Worm (Caenorhabditis elegans) whole organism, L1 larva: ENCODE measurements around the gene srz-11.

Experiments
- C16A3.4 ChIP-seq: fragments of 150-350 bp; optimal IDR thresholded peaks from 2 replicates; lab custom pipeline; 2014; ENCODE audit warnings: missing biosample characterization, missing genetic modification characterization
- Y116A8C.19 ChIP-seq: sonication (generic microtip); optimal IDR thresholded peaks from 2 replicates; lab custom pipeline; 2016; ENCODE audit warnings: missing compliant biosample characterization, missing genetic modification characterization, borderline replicate concordance
- aly-2 ChIP-seq: fragments of 150-350 bp; optimal IDR thresholded peaks from 2 replicates; lab custom pipeline; 2014; ENCODE audit warnings: missing biosample characterization, missing genetic modification characterization
- ama-1 ChIP-seq: fragments of 150-350 bp; optimal IDR thresholded peaks from 2 replicates; lab custom pipeline; 2014
- blmp-1 ChIP-seq: fragments of 150-350 bp; optimal IDR thresholded peaks from 2 replicates; lab custom pipeline; 2014; ENCODE audit warnings: missing biosample characterization, missing genetic modification characterization
- ceh-82 ChIP-seq, 3 experiments: fragments of 150-350 bp in 1 of 3; sonication (generic microtip) in 2 of 3; optimal IDR thresholded peaks; 2 replicates each; lab custom pipeline; 2014 to 2017; ENCODE audit warnings: missing biosample characterization in 3 of 3, missing genetic modification characterization in 3 of 3
- ceh-88 ChIP-seq: fragments of 200-800 bp; sonication (Bioruptor generic); IDR thresholded peaks from 2 replicates; pipeline ENCODE4 v1.3.6; 2022; ENCODE audit warnings: missing genetic modification characterization, missing compliant biosample characterization
- efl-1 ChIP-seq, 4 experiments: fragments of 150-350 bp; optimal IDR thresholded peaks in 3 of 4; peaks in 1 of 4; 1 replicate in 1 of 4; 2 replicates in 3 of 4; lab custom pipeline; 2014; ENCODE audit warnings: missing biosample characterization in 2 of 4, missing genetic modification characterization in 2 of 4, missing genetic modification reagents in 2 of 4
- efl-3 ChIP-seq: fragments of 200-800 bp; sonication (Bioruptor generic); optimal IDR thresholded peaks from 2 replicates; lab custom pipeline; 2018; ENCODE audit warnings: mild to moderate bottlenecking, missing genetic modification characterization, missing compliant biosample characterization
- egl-13 ChIP-seq: sonication (generic microtip); optimal IDR thresholded peaks from 2 replicates; lab custom pipeline; 2016; ENCODE audit warnings: missing genotype, missing genetic modification reagents, missing genetic modification characterization, missing compliant biosample characterization
- elt-3 ChIP-seq, 6 experiments: fragments of 150-350 bp in 1 of 6; sonication (generic microtip); optimal IDR thresholded peaks; 2 replicates each; lab custom pipeline; 2017 to 2018; ENCODE audit warnings: missing biosample characterization in 6 of 6, missing genetic modification characterization in 6 of 6, inconsistent platforms in 1 of 6
- fkh-4 ChIP-seq: sonication (generic microtip); optimal IDR thresholded peaks from 2 replicates; lab custom pipeline; 2016; ENCODE audit warnings: missing compliant biosample characterization, missing genetic modification characterization, borderline replicate concordance
- hlh-17 ChIP-seq: fragments of 200-800 bp; sonication (Bioruptor generic); optimal IDR thresholded peaks from 2 replicates; lab custom pipeline; 2018; ENCODE audit warnings: missing genetic modification characterization, mild to moderate bottlenecking, missing compliant biosample characterization, moderate library complexity, borderline replicate concordance
- hpl-2 ChIP-seq: fragments of 150-350 bp; optimal IDR thresholded peaks from 2 replicates; lab custom pipeline; 2014; ENCODE audit warnings: missing biosample characterization, missing genetic modification reagents, missing genetic modification characterization
- irx-1 ChIP-seq: sonication (generic microtip); optimal IDR thresholded peaks from 2 replicates; lab custom pipeline; 2016; ENCODE audit warnings: missing genetic modification characterization, missing compliant biosample characterization
- isw-1 ChIP-seq: fragments of 200-800 bp; sonication (Bioruptor generic); IDR thresholded peaks from 2 replicates; pipeline ENCODE4 v1.3.6; 2022; ENCODE audit warnings: missing genetic modification characterization, missing compliant biosample characterization
- lin-14 ChIP-seq: fragments of 200-800 bp; sonication (Bioruptor generic); optimal IDR thresholded peaks from 2 replicates; lab custom pipeline; 2018; ENCODE audit warnings: mild to moderate bottlenecking, missing genetic modification characterization, moderate library complexity, missing compliant biosample characterization
- lin-15B ChIP-seq: fragments of 150-350 bp; sonication (generic microtip); optimal IDR thresholded peaks from 3 replicates; lab custom pipeline; 2014; ENCODE audit warnings: missing biosample characterization, missing genetic modification characterization
- lin-35 ChIP-seq, 2 experiments: fragments of 150-350 bp; optimal IDR thresholded peaks; 2 replicates each; lab custom pipeline; 2014; ENCODE audit warnings: missing biosample characterization in 2 of 2, missing genetic modification characterization in 2 of 2, missing genetic modification reagents in 2 of 2
- lin-39 ChIP-seq: fragments of 150-350 bp; optimal IDR thresholded peaks from 2 replicates; lab custom pipeline; 2014; ENCODE audit warnings: missing biosample characterization, missing genetic modification reagents, missing genetic modification characterization
- lsy-2 ChIP-seq, 2 experiments: fragments of 150-350 bp; optimal IDR thresholded peaks; 2 replicates each; lab custom pipeline; 2014; ENCODE audit warnings: missing biosample characterization in 2 of 2, missing genetic modification characterization in 2 of 2
- mab-9 ChIP-seq: fragments of 200-800 bp; sonication (Bioruptor generic); IDR thresholded peaks from 2 replicates; pipeline ENCODE4 v1.3.6; 2022; ENCODE audit warnings: missing genetic modification reagents, missing genetic modification characterization, missing compliant biosample characterization
- nhr-12 ChIP-seq: sonication (generic microtip); optimal IDR thresholded peaks from 2 replicates; lab custom pipeline; 2017; ENCODE audit warnings: missing biosample characterization, missing genetic modification characterization
- nhr-77 ChIP-seq: fragments of 150-350 bp; optimal IDR thresholded peaks from 2 replicates; lab custom pipeline; 2014; ENCODE audit warnings: missing biosample characterization, missing genetic modification characterization
- nhr-84 ChIP-seq: sonication (generic microtip); optimal IDR thresholded peaks from 2 replicates; lab custom pipeline; 2017; ENCODE audit warnings: missing biosample characterization, missing genetic modification characterization
- nhr-85 ChIP-seq: sonication (generic microtip); peaks from one replicate; lab custom pipeline; 2016; ENCODE audit warnings: missing genetic modification characterization, inconsistent platforms, missing compliant biosample characterization
- pax-3 ChIP-seq: fragments of 200-800 bp; sonication (Bioruptor generic); optimal IDR thresholded peaks from 2 replicates; lab custom pipeline; 2018; ENCODE audit warnings: mild to moderate bottlenecking, missing genetic modification characterization, moderate library complexity, missing compliant biosample characterization
- pqm-1 ChIP-seq: sonication (generic microtip); optimal IDR thresholded peaks from 3 replicates; lab custom pipeline; 2017; ENCODE audit warnings: missing biosample characterization, missing genetic modification characterization
- snu-23 ChIP-seq: sonication (generic microtip); optimal IDR thresholded peaks from 2 replicates; lab custom pipeline; 2016; ENCODE audit warnings: missing genetic modification characterization, missing compliant biosample characterization
- sptf-1 ChIP-seq: fragments of 150-350 bp; optimal IDR thresholded peaks from 2 replicates; lab custom pipeline; 2014; ENCODE audit warnings: missing biosample characterization, missing genetic modification characterization
- swsn-7 ChIP-seq: sonication (generic microtip); optimal IDR thresholded peaks from 2 replicates; lab custom pipeline; 2016; ENCODE audit warnings: missing genetic modification characterization, missing compliant biosample characterization
- tlp-1 ChIP-seq: fragments of 150-350 bp; optimal IDR thresholded peaks from 2 replicates; lab custom pipeline; 2014; ENCODE audit warnings: missing biosample characterization, missing genetic modification characterization
- unc-30 ChIP-seq: sonication (generic microtip); optimal IDR thresholded peaks from 2 replicates; lab custom pipeline; 2017; ENCODE audit warnings: missing biosample characterization, missing genetic modification characterization
- unc-62 ChIP-seq: fragments of 150-350 bp; optimal IDR thresholded peaks from 2 replicates; lab custom pipeline; 2014; ENCODE audit warnings: missing biosample characterization, missing genetic modification reagents, missing genetic modification characterization
- unc-98 ChIP-seq: fragments of 200-800 bp; sonication (Bioruptor generic); IDR thresholded peaks from 2 replicates; pipeline ENCODE4 v1.3.6; 2022; ENCODE audit warnings: missing genetic modification characterization, missing compliant biosample characterization
- zag-1 ChIP-seq: fragments of 150-350 bp; optimal IDR thresholded peaks from 2 replicates; lab custom pipeline; 2014; ENCODE audit warnings: missing biosample characterization, missing genetic modification characterization
- zip-4 ChIP-seq: fragments of 200-800 bp; sonication (Bioruptor generic); optimal IDR thresholded peaks from 2 replicates; lab custom pipeline; 2018; ENCODE audit warnings: mild to moderate bottlenecking, missing genetic modification characterization, moderate library complexity, missing compliant biosample characterization
- ztf-11 ChIP-seq, 2 experiments: sonication (generic microtip); optimal IDR thresholded peaks; 2 replicates each; lab custom pipeline; 2016 to 2017; ENCODE audit warnings: missing genetic modification characterization in 2 of 2, missing biosample characterization in 1 of 2, missing compliant biosample characterization in 1 of 2

The srz-11 gene

ce11 chrV:15148800-15149199 lies 14.1 kb upstream of the srz-11 start, which contains the start of gene T09F5.1:
Gene T09F5.1 (plus strand): TSS chrV:15149100.
- no peak for TF ChIP-seq swsn-7 (tag; lab: Kevin White, UChicago)
- no peak for TF ChIP-seq fkh-4 (tag; lab: Kevin White, UChicago)
- no peak for TF ChIP-seq lin-35 (GFP tag; optimal IDR thresholded peaks at IDR 0.05; lab: Kevin White, UChicago)

- TF ChIP-seq aly-2 (no peak), hlh-17 (GFP tag; lab: Kevin White, UChicago) (no peak), sptf-1 (tag; lab: Kevin White, UChicago) (no peak), nhr-85 (tag; lab: Kevin White, UChicago) (no peak), pqm-1 (tag; lab: Kevin White, UChicago) (no peak), irx-1 (tag; lab: Kevin White, UChicago) (no peak), blmp-1 (tag; lab: Kevin White, UChicago) (no peak), elt-3 (tag; optimal IDR thresholded peaks at IDR 0.05; lab: Kevin White, UChicago) (no peak), ceh-88 (GFP tag; lab: Robert Waterston, UW) (no peak), lin-35 (GFP tag; optimal IDR thresholded peaks at IDR 0.05; lab: Kevin White, UChicago) (no peak), isw-1 (GFP tag; lab: Robert Waterston, UW) (no peak), tlp-1 (no peak), pax-3 (no peak)
- TF ChIP-seq, all 84 proteins: peak for 0
Measured at ce11 chrV:15150176-15150575, 12.7 kb upstream of the srz-11 start.

ce11 chrV:15150661-15151060 lies 12.2 kb upstream of the srz-11 start, which contains the start of gene T09F5.2:
Gene T09F5.2 (plus strand): TSS chrV:15150961.
- TF ChIP-seq efl-1 (optimal IDR thresholded peaks at IDR 0.05; lab: Kevin White, UChicago) = no peak
- no peak for TF ChIP-seq efl-1 (GFP tag; optimal IDR thresholded peaks at IDR 0.05 in 1 of 2; lab: Kevin White, UChicago)
- no peak for TF ChIP-seq zip-4
- no peak for TF ChIP-seq unc-62
- TF ChIP-seq nhr-77 (tag; lab: Kevin White, UChicago) = no peak
- TF ChIP-seq unc-30 (tag; lab: Kevin White, UChicago) = no peak
- no peak for TF ChIP-seq lin-39 (tag; lab: Kevin White, UChicago)
- no peak for TF ChIP-seq hpl-2
- TF ChIP-seq mab-9 (GFP tag; lab: Robert Waterston, UW) = no peak
- no peak for TF ChIP-seq snu-23 (GFP tag; lab: Kevin White, UChicago)
- TF ChIP-seq lsy-2 (tag; optimal IDR thresholded peaks at IDR 0.05; lab: Kevin White, UChicago) = no peak

- TF ChIP-seq efl-1 (optimal IDR thresholded peaks at IDR 0.05; lab: Kevin White, UChicago) (no peak), efl-1 (GFP tag; optimal IDR thresholded peaks at IDR 0.05 in 1 of 2; lab: Kevin White, UChicago) (peak in 1 of 2 experiments; percentile 72), ztf-11 (tag; optimal IDR thresholded peaks at IDR 0.05; lab: Kevin White, UChicago) (no peak)
Measured at ce11 chrV:15152010-15152409, 10.9 kb upstream of the srz-11 start.

- TF ChIP-seq efl-1 (optimal IDR thresholded peaks at IDR 0.05; lab: Kevin White, UChicago) = no peak
- peak in 1 of 2 experiments; percentile 40 for TF ChIP-seq efl-1 (GFP tag; optimal IDR thresholded peaks at IDR 0.05 in 1 of 2; lab: Kevin White, UChicago)
- TF ChIP-seq egl-13 (tag; lab: Kevin White, UChicago) = no peak
Measured at ce11 chrV:15153277-15153676, 9.6 kb upstream of the srz-11 start, which contains the start of gene srh-55. Gene srh-55 (plus strand): TSS chrV:15153577.

ce11 chrV:15156504-15156903 lies 6.4 kb upstream of the srz-11 start:
- TF ChIP-seq egl-13 (tag; lab: Kevin White, UChicago) (no peak), lin-15B (no peak), aly-2 (no peak), ceh-82 (tag; optimal IDR thresholded peaks at IDR 0.05; lab: Kevin White, UChicago) (no peak), Y116A8C.19 (tag; lab: Kevin White, UChicago) (no peak), nhr-84 (tag; lab: Kevin White, UChicago) (no peak), tlp-1 (no peak), unc-98 (GFP tag; lab: Robert Waterston, UW) (no peak), ama-1 (lab: Kevin White, UChicago) (no peak), C16A3.4 (tag; lab: Kevin White, UChicago) (no peak), lin-39 (tag; lab: Kevin White, UChicago) (no peak), sptf-1 (tag; lab: Kevin White, UChicago) (no peak), zag-1 (tag; lab: Kevin White, UChicago) (no peak), efl-3 (GFP tag; lab: Kevin White, UChicago) (no peak), nhr-12 (no peak), lin-14 (GFP tag; lab: Kevin White, UChicago) (no peak)
